Worm (Caenorhabditis elegans) whole organism, early embryonic: ENCODE results near the gene lpr-7.

ENCODE experiments used
- aly-1 ChIP-seq: sonication (generic microtip); optimal IDR thresholded peaks from 2 replicates; lab custom pipeline; 2016; ENCODE audit warnings: missing genetic modification characterization, missing compliant biosample characterization
- ama-1 ChIP-seq: fragments of 150-350 bp; optimal IDR thresholded peaks from 2 replicates; lab custom pipeline; 2014
- flt-1 ChIP-seq: fragments of 200-800 bp; sonication (Bioruptor generic); IDR thresholded peaks from 2 replicates; pipeline ENCODE4 v1.3.6; 2022; ENCODE audit warnings: missing genetic modification characterization, missing compliant biosample characterization
- hmg-4 ChIP-seq: fragments of 200-800 bp; sonication (Bioruptor generic); optimal IDR thresholded peaks from 2 replicates; lab custom pipeline; 2018; ENCODE audit warnings: mild to moderate bottlenecking, missing genetic modification characterization, missing compliant biosample characterization
- hnd-1 ChIP-seq: sonication (generic microtip); optimal IDR thresholded peaks from 2 replicates; lab custom pipeline; 2016; ENCODE audit warnings: missing genetic modification characterization, missing compliant biosample characterization
- tbx-37 ChIP-seq: fragments of 200-800 bp; sonication (Bioruptor generic); conservative IDR thresholded peaks from 2 replicates; pipeline ENCODE4 v1.3.6; 2022; ENCODE audit warnings: missing genetic modification reagents, missing genetic modification characterization, missing compliant biosample characterization

DNA sequence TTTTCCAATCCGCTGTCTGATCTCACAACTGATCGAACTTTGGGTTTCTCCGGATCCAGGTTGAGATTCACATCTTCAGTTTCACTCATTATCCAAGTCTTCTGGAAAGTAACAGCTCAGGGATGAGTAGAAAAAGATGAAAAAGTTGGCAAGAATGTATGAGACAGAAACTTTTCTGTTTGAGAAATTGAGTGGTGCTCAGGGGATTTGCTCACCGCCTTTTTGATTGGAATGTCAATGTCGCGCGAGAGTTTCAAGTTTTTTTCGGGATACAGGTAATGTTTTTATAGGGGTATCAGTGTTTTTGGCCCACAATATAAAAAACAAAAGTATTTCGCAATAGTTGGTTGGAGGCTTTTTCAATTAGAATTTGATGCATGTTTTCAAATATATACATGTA lies 34.8 kb upstream of the lpr-7 start, which contains the start of gene unc-96:
- TF ChIP-seq tbx-37 (GFP tag; lab: Robert Waterston, UW) = no peak
- no peak for TF ChIP-seq hmg-4 (GFP tag; lab: Kevin White, UChicago)
- TF ChIP-seq ama-1 (lab: Kevin White, UChicago) = no peak
- TF ChIP-seq flt-1 = no peak
- TF ChIP-seq hnd-1 (tag; lab: Kevin White, UChicago) = no peak
- no peak for TF ChIP-seq aly-1 (tag; lab: Kevin White, UChicago)
